Worm (Caenorhabditis elegans): ENCODE results near the gene fog-2.

The fog-2 gene

DNA sequence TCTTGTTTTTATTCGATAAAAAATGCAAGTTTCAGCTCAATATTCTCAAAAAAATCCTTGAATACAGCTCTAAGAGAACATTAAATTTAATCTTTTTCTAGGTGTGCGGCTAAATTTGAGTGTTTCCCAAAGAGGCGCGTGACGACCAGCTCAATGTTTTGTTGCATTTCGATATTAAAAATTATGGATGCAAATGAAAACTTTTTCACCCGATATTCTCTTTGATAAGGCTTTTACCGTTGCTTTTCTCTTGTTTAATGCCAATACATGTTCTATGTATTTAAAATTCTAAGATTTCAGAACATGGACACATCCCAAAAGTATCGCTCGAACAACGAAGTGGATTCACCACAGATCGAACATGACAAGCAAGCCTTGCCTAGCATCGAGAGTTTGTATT lies 40.8 kb upstream of the fog-2 start, which contains the start of gene F19B2.6:
Gene F19B2.6, plus strand, starts transcription at position 301 of the 400 bp plus-strand sequence.
- no peak for TF ChIP-seq hlh-8 (tag; optimal IDR thresholded peaks at IDR 0.05)
- TF ChIP-seq pag-3 (tag; optimal IDR thresholded peaks at IDR 0.05; ENCODE audit: borderline replicate concordance): no peak
- TF ChIP-seq gmeb-2 (tag; optimal IDR thresholded peaks at IDR 0.05): no peak
- no peak for TF ChIP-seq F13H6.1 (tag; optimal IDR thresholded peaks at IDR 0.05)
- TF ChIP-seq che-1 (tag; optimal IDR thresholded peaks at IDR 0.05): no peak
- no peak for TF ChIP-seq fax-1 (tag; optimal IDR thresholded peaks at IDR 0.05)
- TF ChIP-seq unc-86 (tag; optimal IDR thresholded peaks at IDR 0.05): no peak
- TF ChIP-seq sox-4 (tag; optimal IDR thresholded peaks at IDR 0.05): no peak
- no peak for TF ChIP-seq ref-2 (tag; optimal IDR thresholded peaks at IDR 0.05)
- no peak for TF ChIP-seq ceh-2 (tag; optimal IDR thresholded peaks at IDR 0.05)

ce11 chrV:20161781-20162289 lies 37.2 kb upstream of the fog-2 start:
- TF ChIP-seq ttx-3 (tag; optimal IDR thresholded peaks at IDR 0.05) (no peak), ceh-19 (GFP tag; optimal IDR thresholded peaks at IDR 0.05) (no peak), hlh-6 (tag; optimal IDR thresholded peaks at IDR 0.05) (no peak), pha-2 (tag; optimal IDR thresholded peaks at IDR 0.05) (no peak), odd-2 (tag; optimal IDR thresholded peaks at IDR 0.05) (no peak), Y22D7AL.16 (tag; optimal IDR thresholded peaks at IDR 0.05) (no peak), elt-2 (tag; optimal IDR thresholded peaks at IDR 0.05) (no peak), ceh-14 (tag; optimal IDR thresholded peaks at IDR 0.05) (no peak), K09A11.1 (tag; optimal IDR thresholded peaks at IDR 0.05; ENCODE audit: insufficient read depth) (no peak), fkh-6 (tag; optimal IDR thresholded peaks at IDR 0.05) (no peak), npax-4 (tag; optimal IDR thresholded peaks at IDR 0.05) (no peak), gmeb-2 (tag; optimal IDR thresholded peaks at IDR 0.05) (no peak), unc-42 (tag; optimal IDR thresholded peaks at IDR 0.05) (no peak), lin-11 (tag; optimal IDR thresholded peaks at IDR 0.05) (no peak), ahr-1 (tag; optimal IDR thresholded peaks at IDR 0.05) (no peak), ceh-6 (GFP tag; optimal IDR thresholded peaks at IDR 0.05) (no peak), ceh-48 (tag; optimal IDR thresholded peaks at IDR 0.05) (no peak)

ce11 chrV:20162290-20163104 lies 36.6 kb upstream of the fog-2 start:
- TF ChIP-seq ref-2 (tag; optimal IDR thresholded peaks at IDR 0.05): no peak
- no peak for TF ChIP-seq ama-1 (optimal IDR thresholded peaks at IDR 0.05)
- no peak for TF ChIP-seq ceh-2 (tag; optimal IDR thresholded peaks at IDR 0.05)
- no peak for TF ChIP-seq F13H6.1 (tag; optimal IDR thresholded peaks at IDR 0.05)
- no peak for TF ChIP-seq unc-86 (tag; optimal IDR thresholded peaks at IDR 0.05)
- no peak for TF ChIP-seq nhr-11 (tag; optimal IDR thresholded peaks at IDR 0.05)
- TF ChIP-seq mec-3 (tag; optimal IDR thresholded peaks at IDR 0.05; ENCODE audit: borderline replicate concordance): no peak
- TF ChIP-seq pat-9 (tag; optimal IDR thresholded peaks at IDR 0.05): no peak
- no peak for TF ChIP-seq K02D7.2 (tag; optimal IDR thresholded peaks at IDR 0.05)
- TF ChIP-seq ceh-19 (GFP tag; optimal IDR thresholded peaks at IDR 0.05): no peak
- TF ChIP-seq npax-4 (tag; optimal IDR thresholded peaks at IDR 0.05): no peak

ce11 chrV:20163105-20163449 lies 36.0 kb upstream of the fog-2 start:
- no peak for TF ChIP-seq ceh-9 (tag; optimal IDR thresholded peaks at IDR 0.05)
- no peak for TF ChIP-seq unc-86 (tag; optimal IDR thresholded peaks at IDR 0.05)
- TF ChIP-seq dve-1 (tag; optimal IDR thresholded peaks at IDR 0.05): no peak
- no peak for TF ChIP-seq fax-1 (tag; optimal IDR thresholded peaks at IDR 0.05)
- no peak for TF ChIP-seq ceh-30 (tag; optimal IDR thresholded peaks at IDR 0.05)
- no peak for TF ChIP-seq T23F11.4 (GFP tag; optimal IDR thresholded peaks at IDR 0.05)
- no peak for TF ChIP-seq mec-3 (tag; optimal IDR thresholded peaks at IDR 0.05; ENCODE audit: borderline replicate concordance)
- TF ChIP-seq ceh-2 (tag; optimal IDR thresholded peaks at IDR 0.05): no peak
- no peak for TF ChIP-seq ets-4 (tag; optimal IDR thresholded peaks at IDR 0.05)
- no peak for TF ChIP-seq ceh-45 (GFP tag; IDR thresholded peaks at IDR 0.05)
